Fruit fly (Drosophila melanogaster) Kc167 (cell line): ENCODE data around the gene CG15170.

Source experiments
- Myc ChIP-seq: fragments of >200 bp; optimal IDR thresholded peaks from 2 replicates; lab custom pipeline; 2017; ENCODE audit warnings: missing external identifiers
- Sin3A ChIP-seq: fragments of >200 bp; optimal IDR thresholded peaks from 2 replicates; lab custom pipeline; 2018; ENCODE audit warnings: missing external identifiers
- h ChIP-seq: fragments of >200 bp; optimal IDR thresholded peaks from 3 replicates; lab custom pipeline; 2018; ENCODE audit warnings: missing external identifiers
- insv ChIP-seq: fragments of >200 bp; optimal IDR thresholded peaks from 3 replicates; lab custom pipeline; 2018; ENCODE audit warnings: missing external identifiers
- psq ChIP-seq: fragments of >200 bp; optimal IDR thresholded peaks from 2 replicates; lab custom pipeline; 2017; ENCODE audit warnings: missing external identifiers
- ttk ChIP-seq: sonication (Bioruptor generic); optimal IDR thresholded peaks from 2 replicates; lab custom pipeline; 2017; ENCODE audit warnings: missing external identifiers

The CG15170 gene

dm6 chr2L:18985201-18986124, 4.6 kb downstream of the CG15170 start:
- TF ChIP-seq Myc (lab: Kevin White, UChicago): no peak
- no peak for TF ChIP-seq h
- TF ChIP-seq ttk (lab: Kevin White, UChicago): no peak
- no peak for TF ChIP-seq insv (lab: Kevin White, UChicago)
- TF ChIP-seq Sin3A: no peak
- no peak for TF ChIP-seq psq (lab: Kevin White, UChicago)

dm6 chr2L:18984158-18984557, 5.9 kb downstream of the CG15170 start:
- TF ChIP-seq Myc (lab: Kevin White, UChicago) (no peak), ttk (lab: Kevin White, UChicago) (no peak), insv (lab: Kevin White, UChicago) (no peak), h (no peak), psq (lab: Kevin White, UChicago) (no peak), Sin3A (no peak)

- no peak for TF ChIP-seq insv (lab: Kevin White, UChicago)
- no peak for TF ChIP-seq psq (lab: Kevin White, UChicago)
- TF ChIP-seq Sin3A: no peak
- TF ChIP-seq h: no peak
- TF ChIP-seq ttk (lab: Kevin White, UChicago): no peak
- no peak for TF ChIP-seq Myc (lab: Kevin White, UChicago)
These were observed 6.9 kb downstream of the CG15170 start for dm6 chr2L:18982826-18983758.

dm6 chr2L:18981947-18982579, 8.0 kb downstream of the CG15170 start:
- TF ChIP-seq h (no peak), Sin3A (no peak), Myc (lab: Kevin White, UChicago) (no peak), insv (lab: Kevin White, UChicago) (no peak), ttk (lab: Kevin White, UChicago) (no peak), psq (lab: Kevin White, UChicago) (no peak)

dm6 chr2L:18981484-18981883, 8.5 kb downstream of the CG15170 start:
- TF ChIP-seq insv (lab: Kevin White, UChicago): no peak
- no peak for TF ChIP-seq Myc (lab: Kevin White, UChicago)
- no peak for TF ChIP-seq ttk (lab: Kevin White, UChicago)
- no peak for TF ChIP-seq Sin3A
- TF ChIP-seq psq (lab: Kevin White, UChicago): no peak
- no peak for TF ChIP-seq h

dm6 chr2L:18980982-18981381, 9.1 kb downstream of the CG15170 start:
- no peak for TF ChIP-seq h
- TF ChIP-seq psq (lab: Kevin White, UChicago): no peak
- no peak for TF ChIP-seq Sin3A
- no peak for TF ChIP-seq ttk (lab: Kevin White, UChicago)
- TF ChIP-seq Myc (lab: Kevin White, UChicago): no peak
- TF ChIP-seq insv (lab: Kevin White, UChicago): no peak

- no peak for TF ChIP-seq ttk (lab: Kevin White, UChicago)
- no peak for TF ChIP-seq insv (lab: Kevin White, UChicago)
- no peak for TF ChIP-seq psq (lab: Kevin White, UChicago)
- TF ChIP-seq Sin3A: no peak
- no peak for TF ChIP-seq h
These were observed 10.6 kb downstream of the CG15170 start for dm6 chr2L:18979407-18979806.

dm6 chr2L:18978923-18979322, 11.1 kb downstream of the CG15170 start:
- no peak for TF ChIP-seq insv (lab: Kevin White, UChicago)
- no peak for TF ChIP-seq psq (lab: Kevin White, UChicago)
- no peak for TF ChIP-seq Sin3A
- no peak for TF ChIP-seq Myc (lab: Kevin White, UChicago)
- no peak for TF ChIP-seq ttk (lab: Kevin White, UChicago)
- no peak for TF ChIP-seq h

- TF ChIP-seq psq (lab: Kevin White, UChicago) (no peak), Myc (lab: Kevin White, UChicago) (no peak), ttk (lab: Kevin White, UChicago) (no peak), insv (lab: Kevin White, UChicago) (no peak), Sin3A (no peak), h (no peak)
These were observed 13.3 kb downstream of the CG15170 start for dm6 chr2L:18976749-18977148.

- TF ChIP-seq ttk (lab: Kevin White, UChicago) (no peak), insv (lab: Kevin White, UChicago) (no peak), Sin3A (no peak), psq (lab: Kevin White, UChicago) (no peak), Myc (lab: Kevin White, UChicago) (no peak), h (no peak)
These were observed 15.8 kb downstream of the CG15170 start, which contains the start of the genes L2HGDH and CG10431 for dm6 chr2L:18974063-18974779. L2HGDH (minus strand) TSS chr2L:18974448. CG10431 (plus strand) TSS chr2L:18974710.
